Fruit fly (Drosophila melanogaster): ENCODE measurements around the gene Taf12.

Taf12 gene

DNA sequence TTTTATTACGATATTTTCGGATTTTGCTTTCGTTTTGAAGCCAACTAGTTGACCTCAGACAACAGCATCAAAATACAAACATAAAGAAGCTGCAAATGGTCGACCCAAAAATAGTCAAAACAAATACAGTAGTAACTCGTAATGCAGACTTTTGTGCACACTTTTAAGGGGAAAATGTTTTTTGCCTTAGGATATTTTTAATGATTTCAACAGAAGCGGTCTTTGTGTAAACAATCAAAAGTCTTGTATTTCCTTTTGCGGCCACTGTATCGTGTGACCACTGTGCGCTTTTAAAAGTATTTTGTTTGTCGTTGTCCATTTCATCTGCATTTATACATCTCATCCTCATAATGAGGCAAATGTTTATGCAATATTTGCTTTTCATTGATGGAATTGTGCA, 30.0 kb downstream of the Taf12 start (continued):
- TF ChIP-seq CG12071 (GFP tag; optimal IDR thresholded peaks at IDR 0.05) (peak; percentile 97), z (GFP tag; IDR thresholded peaks at IDR 0.05) (peak; percentile 53; the same call in 1 of the 3 replicates), tin (GFP tag; optimal IDR thresholded peaks at IDR 0.05) (peak; percentile 96), CG31441 (GFP tag; IDR thresholded peaks at IDR 0.05) (peak; percentile 88), CG11456 (GFP tag; IDR thresholded peaks at IDR 0.05) (peak; percentile 98), grau (tag; optimal IDR thresholded peaks at IDR 0.05) (peak; percentile 99), zfh1 (GFP tag; IDR thresholded peaks at IDR 0.05) (peak; percentile 97), kah (GFP tag; optimal IDR thresholded peaks at IDR 0.05) (peak; percentile 74), CG6689 (GFP tag; IDR thresholded peaks at IDR 0.05) (peak; percentile 95), CG9797 (GFP tag; optimal IDR thresholded peaks at IDR 0.05) (no peak), scrt (GFP tag; optimal IDR thresholded peaks at IDR 0.05) (peak; percentile 93), CG3995 (GFP tag; optimal IDR thresholded peaks at IDR 0.05) (peak; percentile 80), HmgD (GFP tag; optimal IDR thresholded peaks at IDR 0.05) (peak; percentile 91), CG12659 (GFP tag; optimal IDR thresholded peaks at IDR 0.05) (peak; percentile 97), Dfd (GFP tag; optimal IDR thresholded peaks at IDR 0.05) (no peak), Scr (GFP tag; IDR thresholded peaks at IDR 0.05; ENCODE audit: partially characterized antibody) (no peak), Nf-YA (GFP tag; IDR thresholded peaks at IDR 0.05) (peak; percentile 93), h (optimal IDR thresholded peaks at IDR 0.05) (no peak), ara (GFP tag; IDR thresholded peaks at IDR 0.05) (peak; percentile 93), ase (GFP tag; IDR thresholded peaks at IDR 0.05) (peak; percentile 94), Atf3 (GFP tag; optimal IDR thresholded peaks at IDR 0.05) (peak; percentile 89), ATbp (GFP tag; optimal IDR thresholded peaks at IDR 0.05) (peak; percentile 86), Hr3 (GFP tag; optimal IDR thresholded peaks at IDR 0.05) (peak; percentile 93), vnd (GFP tag; IDR thresholded peaks at IDR 0.05; ENCODE audit: partially characterized antibody) (no peak), ind (GFP tag; optimal IDR thresholded peaks at IDR 0.05) (peak; percentile 98), Stat92E (GFP tag; optimal IDR thresholded peaks at IDR 0.05) (no peak), CG42726 (GFP tag; IDR thresholded peaks at IDR 0.05; ENCODE audit: partially characterized antibody) (no peak), CG16779 (GFP tag; IDR thresholded peaks at IDR 0.05) (peak; percentile 98), CTCF (GFP tag; optimal IDR thresholded peaks at IDR 0.05) (peak; percentile 39), ab (GFP tag; optimal IDR thresholded peaks at IDR 0.05) (peak; percentile 97), CG9817 (tag; optimal IDR thresholded peaks at IDR 0.05) (peak; percentile 98), trem (tag; optimal IDR thresholded peaks at IDR 0.05) (peak; percentile 20), Camta (GFP tag; optimal IDR thresholded peaks at IDR 0.05) (peak; percentile 95), sqz (GFP tag; optimal IDR thresholded peaks at IDR 0.05) (peak; percentile 91), Hand (GFP tag; optimal IDR thresholded peaks at IDR 0.05) (peak; percentile 89), fd102C (GFP tag; optimal IDR thresholded peaks at IDR 0.05) (peak; percentile 54), Med (GFP tag) (peak; percentile 100), CG14710 (tag; optimal IDR thresholded peaks at IDR 0.05) (peak; percentile 53), CG14965 (GFP tag; optimal IDR thresholded peaks at IDR 0.05; ENCODE audit: borderline replicate concordance) (peak; percentile 73), cato (GFP tag; optimal IDR thresholded peaks at IDR 0.05; ENCODE audit: borderline replicate concordance) (peak; percentile 85), CG3065 (GFP tag; optimal IDR thresholded peaks at IDR 0.05) (peak; percentile 85), cg (GFP tag; optimal IDR thresholded peaks at IDR 0.05) (no peak), CG1529 (GFP tag; optimal IDR thresholded peaks at IDR 0.05) (peak; percentile 79), twi (tag; optimal IDR thresholded peaks at IDR 0.05) (peak; percentile 82), cad (GFP tag; optimal IDR thresholded peaks at IDR 0.05) (no peak), Dad (GFP tag; optimal IDR thresholded peaks at IDR 0.05) (peak; percentile 96), CG16863 (GFP tag; optimal IDR thresholded peaks at IDR 0.05) (peak; percentile 94), toy (GFP tag; IDR thresholded peaks at IDR 0.05) (peak; percentile 94), Hr39 (optimal IDR thresholded peaks at IDR 0.05) (no peak), CG10147 (GFP tag; optimal IDR thresholded peaks at IDR 0.05) (peak; percentile 95), sens-2 (GFP tag; IDR thresholded peaks at IDR 0.05) (peak; percentile 88), sna (GFP tag; IDR thresholded peaks at IDR 0.05; ENCODE audit: partially characterized antibody) (no peak)

Data from whole organism, embryonic.